Worm (Caenorhabditis elegans) whole organism, midembryonic: ENCODE results near the gene ZK856.19.

Source experiments
- T22C8.4 ChIP-seq: fragments of 200-800 bp; sonication (Bioruptor generic); IDR thresholded peaks from 2 replicates; pipeline ENCODE4 v1.3.6; 2022; ENCODE audit warnings: missing genetic modification characterization, missing compliant biosample characterization
- cog-1 ChIP-seq: sonication (generic microtip); optimal IDR thresholded peaks from 2 replicates; lab custom pipeline; 2016; ENCODE audit warnings: missing genetic modification characterization, missing compliant biosample characterization
- flt-1 ChIP-seq: fragments of 200-800 bp; sonication (Bioruptor generic); IDR thresholded peaks from 2 replicates; pipeline ENCODE4 v1.3.6; 2022; ENCODE audit warnings: missing genetic modification characterization, missing compliant biosample characterization
- klf-2 ChIP-seq: fragments of 200-800 bp; sonication (Bioruptor generic); conservative IDR thresholded peaks from 2 replicates; pipeline ENCODE4 v1.3.6; 2022; ENCODE audit warnings: missing genetic modification reagents, missing genetic modification characterization, missing compliant biosample characterization
- med-1 ChIP-seq: sonication (generic microtip); optimal IDR thresholded peaks from 2 replicates; lab custom pipeline; 2017; ENCODE audit warnings: missing genetic modification characterization, mild to moderate bottlenecking, missing compliant biosample characterization, antibody characterized with exemption, missing genetic modification reagents; ENCODE audit not compliant: insufficient read depth
- tab-1 ChIP-seq: fragments of 200-800 bp; sonication (Bioruptor generic); IDR thresholded peaks from 2 replicates; pipeline ENCODE4 v1.3.6; 2022; ENCODE audit warnings: missing genetic modification characterization, missing compliant biosample characterization
- ztf-29 ChIP-seq: fragments of 200-800 bp; sonication (Bioruptor generic); IDR thresholded peaks from 2 replicates; pipeline ENCODE4 v1.3.6; 2022; ENCODE audit warnings: missing genetic modification reagents, missing genetic modification characterization, missing compliant biosample characterization

- TF ChIP-seq tab-1 (GFP tag; lab: Robert Waterston, UW) (no peak), cog-1 (no peak), med-1 (GFP tag; lab: Kevin White, UChicago) (no peak), klf-2 (GFP tag; lab: Robert Waterston, UW) (no peak), flt-1 (GFP tag; lab: Robert Waterston, UW) (no peak), ztf-29 (GFP tag; lab: Robert Waterston, UW) (no peak), T22C8.4 (no peak)
These were observed 2.8 kb downstream of the ZK856.19 start, which contains the start of gene ZK856.7 for ce11 chrV:10201913-10202312.
